Fruit fly (Drosophila melanogaster): ENCODE measurements around the gene Pex1.

DNA sequence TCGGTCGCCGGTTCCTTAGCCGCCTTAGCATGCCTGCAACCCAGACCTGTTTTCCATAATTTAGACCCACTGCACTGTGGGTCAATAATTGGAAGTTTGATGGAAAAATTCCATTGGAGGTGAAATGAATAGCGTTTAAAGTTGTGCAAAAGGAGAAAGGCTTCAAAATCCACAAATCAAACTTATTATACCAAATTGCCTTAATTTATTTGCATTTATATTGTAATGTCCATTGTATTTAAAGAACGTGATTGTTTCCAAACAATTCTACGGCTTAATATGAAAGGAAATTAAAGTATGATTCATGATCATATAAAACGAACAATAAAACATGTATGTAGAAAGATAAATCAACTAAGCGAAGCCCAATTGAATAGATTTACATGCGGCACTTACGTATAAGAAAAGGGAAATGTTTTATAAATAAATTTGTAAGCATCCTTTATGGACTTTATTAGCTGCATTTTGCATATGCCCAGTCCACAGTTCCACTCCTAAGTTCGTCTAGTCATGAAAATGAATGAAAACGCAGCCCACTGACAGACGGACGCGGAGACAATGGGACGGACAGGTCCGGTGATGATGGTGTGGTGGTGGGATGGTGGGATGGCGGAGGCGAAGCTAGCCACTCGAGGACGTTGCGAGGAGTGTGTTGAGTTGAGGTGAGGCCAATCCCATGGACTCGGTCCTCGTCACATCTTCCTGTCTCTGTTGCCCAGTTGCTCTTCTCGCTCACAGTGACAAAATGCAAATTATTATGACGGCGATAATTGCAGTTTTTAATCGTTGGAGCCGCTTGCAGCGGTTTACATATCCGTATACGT, 8.2 kb upstream of the Pex1 start:
- no peak for TF ChIP-seq pan (optimal IDR thresholded peaks at IDR 0.05)
- no peak for TF ChIP-seq usp (GFP tag; optimal IDR thresholded peaks at IDR 0.05)
